Worm (Caenorhabditis elegans): Measurements from ENCODE around the gene siah-1.

siah-1 gene

DNA sequence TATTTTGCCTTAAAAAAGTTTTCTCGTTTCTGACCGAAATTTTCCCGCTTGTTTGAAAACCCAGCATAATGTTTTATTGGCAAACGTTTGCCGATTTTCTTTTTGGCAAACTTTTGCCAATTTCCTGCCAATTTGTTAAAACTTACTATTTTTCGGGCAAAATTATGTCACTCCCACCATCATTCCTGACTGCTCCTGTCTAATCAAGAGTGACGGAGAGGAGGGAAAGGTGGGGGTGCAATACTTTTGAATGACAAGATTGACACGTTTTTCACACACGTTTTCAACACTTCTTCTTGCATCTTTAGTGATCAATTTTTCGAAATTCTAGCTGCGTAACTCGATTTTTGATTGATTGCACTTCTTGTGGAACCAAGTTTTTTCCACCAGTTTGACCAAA, 37.7 kb downstream of the siah-1 start:
- TF ChIP-seq R02D3.7 (tag; optimal IDR thresholded peaks at IDR 0.05) (no peak), aly-2 (tag; optimal IDR thresholded peaks at IDR 0.05) (no peak), blmp-1 (tag; optimal IDR thresholded peaks at IDR 0.05; ENCODE audit: insufficient read depth) (no peak), nhr-11 (tag; optimal IDR thresholded peaks at IDR 0.05) (no peak), sem-4 (tag; optimal IDR thresholded peaks at IDR 0.05) (no peak), zag-1 (tag; optimal IDR thresholded peaks at IDR 0.05) (no peak), ceh-82 (tag; optimal IDR thresholded peaks at IDR 0.05) (no peak), skn-1 (tag; optimal IDR thresholded peaks at IDR 0.05) (no peak), C34F6.9 (tag; optimal IDR thresholded peaks at IDR 0.05) (no peak), elt-3 (tag; optimal IDR thresholded peaks at IDR 0.05) (no peak), lin-11 (tag; optimal IDR thresholded peaks at IDR 0.05) (no peak), mdl-1 (tag; optimal IDR thresholded peaks at IDR 0.05) (no peak), lin-39 (tag; optimal IDR thresholded peaks at IDR 0.05) (no peak), nhr-237 (tag; optimal IDR thresholded peaks at IDR 0.05) (no peak), nhr-23 (tag; optimal IDR thresholded peaks at IDR 0.05) (no peak), mbf-1 (tag; optimal IDR thresholded peaks at IDR 0.05) (no peak), Y55F3AM.14 (GFP tag; optimal IDR thresholded peaks at IDR 0.05) (no peak), unc-62 (GFP tag; optimal IDR thresholded peaks at IDR 0.05) (no peak), nhr-6 (tag; optimal IDR thresholded peaks at IDR 0.05) (no peak), egl-27 (tag; optimal IDR thresholded peaks at IDR 0.05) (no peak)

DNA sequence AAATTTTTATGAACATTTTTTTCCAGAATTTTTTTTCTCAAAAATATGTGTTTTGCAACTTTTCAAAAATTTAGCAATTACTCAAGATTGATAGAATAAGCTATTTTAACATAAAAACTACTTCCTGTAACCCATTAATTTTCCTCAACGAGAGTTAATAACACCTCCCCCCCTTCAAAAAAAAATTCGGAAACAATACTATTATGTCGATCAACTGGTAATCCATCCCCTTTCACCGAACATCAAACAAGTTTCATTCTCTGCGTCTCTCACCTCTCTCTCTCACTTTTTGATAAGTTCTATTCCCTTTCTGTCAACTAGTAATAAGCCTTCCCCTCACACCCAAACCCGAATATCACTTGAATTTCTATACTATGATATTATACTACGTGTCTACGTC, 40.1 kb downstream of the siah-1 start, which contains the start of gene glct-6:
glct-6 (plus strand) TSS at position 301 of the 400 bp plus-strand sequence.
- TF ChIP-seq sma-3 (GFP tag; optimal IDR thresholded peaks at IDR 0.05) (no peak), C34F6.9 (tag; optimal IDR thresholded peaks at IDR 0.05) (no peak), unc-55 (GFP tag; optimal IDR thresholded peaks at IDR 0.05) (no peak), nhr-237 (tag; optimal IDR thresholded peaks at IDR 0.05) (no peak), ceh-82 (tag; optimal IDR thresholded peaks at IDR 0.05) (no peak), Y55F3AM.14 (GFP tag; optimal IDR thresholded peaks at IDR 0.05) (no peak), skn-1 (tag; optimal IDR thresholded peaks at IDR 0.05) (no peak), lin-13 (GFP tag; optimal IDR thresholded peaks at IDR 0.05) (no peak), blmp-1 (tag; optimal IDR thresholded peaks at IDR 0.05; ENCODE audit: insufficient read depth) (no peak), mab-5 (tag; optimal IDR thresholded peaks at IDR 0.05) (no peak), nhr-10 (tag; optimal IDR thresholded peaks at IDR 0.05) (no peak), elt-3 (tag; optimal IDR thresholded peaks at IDR 0.05) (no peak), nhr-77 (tag; optimal IDR thresholded peaks at IDR 0.05) (no peak), ztf-4 (tag; optimal IDR thresholded peaks at IDR 0.05) (no peak), fos-1 (tag; optimal IDR thresholded peaks at IDR 0.05) (no peak), aly-2 (tag; optimal IDR thresholded peaks at IDR 0.05) (no peak), ztf-1 (GFP tag; conservative IDR thresholded peaks at IDR 0.05) (no peak), zag-1 (tag; optimal IDR thresholded peaks at IDR 0.05) (no peak), dmd-4 (tag; optimal IDR thresholded peaks at IDR 0.05) (no peak)

DNA sequence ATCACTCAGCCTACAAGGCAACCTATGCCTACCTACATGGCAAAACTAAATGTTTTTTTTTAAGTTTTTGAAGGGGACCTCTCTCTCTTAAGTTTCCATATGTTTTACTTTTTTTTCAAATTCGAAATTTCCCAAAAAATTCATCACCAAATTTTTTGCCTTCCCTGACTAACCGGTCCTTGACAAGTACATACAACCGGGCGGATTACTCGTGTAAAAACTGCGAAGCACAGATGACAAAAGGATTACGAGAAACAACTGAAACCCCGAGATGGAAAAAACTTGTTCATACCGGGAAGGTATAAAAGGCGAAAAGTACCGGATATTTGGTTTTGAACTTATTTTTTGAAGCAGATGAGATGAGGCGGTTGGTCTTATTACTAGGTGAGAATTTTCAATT, 50.6 kb downstream of the siah-1 start, which contains the start of gene K09B3.1:
K09B3.1 (plus strand) TSS at position 301 of the 400 bp plus-strand sequence.
- TF ChIP-seq skn-1 (tag; optimal IDR thresholded peaks at IDR 0.05), result no peak
- TF ChIP-seq ztf-1 (GFP tag; conservative IDR thresholded peaks at IDR 0.05), result no peak
- no peak for TF ChIP-seq blmp-1 (tag; optimal IDR thresholded peaks at IDR 0.05; ENCODE audit: insufficient read depth)
- no peak for TF ChIP-seq zag-1 (tag; optimal IDR thresholded peaks at IDR 0.05)
- no peak for TF ChIP-seq Y55F3AM.14 (GFP tag; optimal IDR thresholded peaks at IDR 0.05)
- TF ChIP-seq ZK546.5 (tag; optimal IDR thresholded peaks at IDR 0.05), result no peak
- no peak for TF ChIP-seq nhr-129 (tag; optimal IDR thresholded peaks at IDR 0.05)
- no peak for TF ChIP-seq F13H6.1 (tag; optimal IDR thresholded peaks at IDR 0.05)
- TF ChIP-seq mbf-1 (tag; optimal IDR thresholded peaks at IDR 0.05), result no peak
- TF ChIP-seq dmd-4 (tag; optimal IDR thresholded peaks at IDR 0.05), result no peak
- TF ChIP-seq crh-2 (tag; optimal IDR thresholded peaks at IDR 0.05), result no peak
- no peak for TF ChIP-seq ama-1 (optimal IDR thresholded peaks at IDR 0.05)
- TF ChIP-seq nhr-10 (tag; optimal IDR thresholded peaks at IDR 0.05), result no peak
- no peak for TF ChIP-seq ceh-16 (tag; optimal IDR thresholded peaks at IDR 0.05)
- no peak for TF ChIP-seq unc-62 (GFP tag; optimal IDR thresholded peaks at IDR 0.05)
- TF ChIP-seq lin-39 (tag; optimal IDR thresholded peaks at IDR 0.05), result no peak
- TF ChIP-seq nhr-237 (tag; optimal IDR thresholded peaks at IDR 0.05), result no peak
- no peak for TF ChIP-seq nhr-12 (tag; optimal IDR thresholded peaks at IDR 0.05)

All from whole organism, L2 larva.